Worm (Caenorhabditis elegans): ENCODE measurements around the gene F14F9.8.

The F14F9.8 gene

ce11 chrV:5178051-5178450, 47.9 kb downstream of the F14F9.8 start:
- no peak for TF ChIP-seq sma-3 (GFP tag; optimal IDR thresholded peaks at IDR 0.05)
- no peak for TF ChIP-seq Y55F3AM.14 (GFP tag; optimal IDR thresholded peaks at IDR 0.05)
- TF ChIP-seq ZK546.5 (tag; optimal IDR thresholded peaks at IDR 0.05), result no peak
- no peak for TF ChIP-seq nhr-237 (tag; optimal IDR thresholded peaks at IDR 0.05)
- no peak for TF ChIP-seq ztf-4 (tag; optimal IDR thresholded peaks at IDR 0.05)
- TF ChIP-seq elt-3 (tag; optimal IDR thresholded peaks at IDR 0.05), result no peak
- TF ChIP-seq fos-1 (tag; optimal IDR thresholded peaks at IDR 0.05), result no peak
- no peak for TF ChIP-seq ztf-1 (GFP tag; conservative IDR thresholded peaks at IDR 0.05)
- no peak for TF ChIP-seq unc-62 (GFP tag; optimal IDR thresholded peaks at IDR 0.05)
- no peak for TF ChIP-seq lin-13 (GFP tag; optimal IDR thresholded peaks at IDR 0.05)
- TF ChIP-seq peb-1 (tag; optimal IDR thresholded peaks at IDR 0.05), result no peak
- no peak for TF ChIP-seq nhr-25 (tag; optimal IDR thresholded peaks at IDR 0.05)

All from whole organism, L2 larva.